Worm (Caenorhabditis elegans): ENCODE measurements around the gene C45G9.14.
"Not testable (repeated sequence)": the region's sequence is repeated elsewhere in the genome, so short reads cannot be mapped to it uniquely, and the experiment has no call there.

The C45G9.14 gene

ce11 chrIII:5062406-5062805 is 17.6 kb downstream of the C45G9.14 start, which contains the start of gene C45G9.4:
TSS of gene C45G9.4 (plus strand) at chrIII:5062706.
- TF ChIP-seq ceh-82 (tag; optimal IDR thresholded peaks at IDR 0.05); nhr-43 (tag; optimal IDR thresholded peaks at IDR 0.05; ENCODE audit: poor library complexity, severe bottlenecking); elt-2 (tag; optimal IDR thresholded peaks at IDR 0.05): not testable (repeated sequence)

- TF ChIP-seq skn-1 (tag; optimal IDR thresholded peaks at IDR 0.05) (peak; percentile 51), lsy-12 (tag; optimal IDR thresholded peaks at IDR 0.05) (peak; percentile 46), nfya-1 (tag; optimal IDR thresholded peaks at IDR 0.05; ENCODE audit: insufficient read depth) (peak; percentile 75), elt-3 (tag; optimal IDR thresholded peaks at IDR 0.05) (no peak), lin-15B (tag; optimal IDR thresholded peaks at IDR 0.05) (peak; percentile 63), sea-2 (GFP tag; optimal IDR thresholded peaks at IDR 0.05) (no peak), nhr-23 (tag; optimal IDR thresholded peaks at IDR 0.05) (peak; percentile 61), fkh-2 (tag; optimal IDR thresholded peaks at IDR 0.05) (no peak), egl-27 (tag; optimal IDR thresholded peaks at IDR 0.05) (no peak), lin-39 (tag; optimal IDR thresholded peaks at IDR 0.05) (peak; percentile 23), snpc-4 (tag; optimal IDR thresholded peaks at IDR 0.05) (peak; percentile 58), pqm-1 (tag; optimal IDR thresholded peaks at IDR 0.05) (peak; percentile 24), R02D3.7 (tag; optimal IDR thresholded peaks at IDR 0.05) (no peak), ZK546.5 (tag; optimal IDR thresholded peaks at IDR 0.05) (no peak), egl-5 (tag; optimal IDR thresholded peaks at IDR 0.05) (no peak), ztf-11 (tag; optimal IDR thresholded peaks at IDR 0.05) (no peak), eor-1 (tag; optimal IDR thresholded peaks at IDR 0.05) (no peak), ama-1 (optimal IDR thresholded peaks at IDR 0.05) (no peak), nhr-76 (tag; optimal IDR thresholded peaks at IDR 0.05) (peak; percentile 12), nhr-43 (tag; optimal IDR thresholded peaks at IDR 0.05; ENCODE audit: poor library complexity, severe bottlenecking) (peak; percentile 88), nhr-25 (tag; optimal IDR thresholded peaks at IDR 0.05) (peak; percentile 47)
Measured at ce11 chrIII:5068675-5069233, 23.9 kb downstream of the C45G9.14 start, which contains the start of the genes C45G9.11 and C45G9.2. TSS of gene C45G9.11 (minus strand) at chrIII:5068725. TSS of gene C45G9.2 (plus strand) at chrIII:5069066.

- TF ChIP-seq tbx-2 (tag; optimal IDR thresholded peaks at IDR 0.05) (no peak), ceh-28 (tag; optimal IDR thresholded peaks at IDR 0.05) (no peak), ZK546.5 (tag; optimal IDR thresholded peaks at IDR 0.05) (no peak), fkh-2 (tag; optimal IDR thresholded peaks at IDR 0.05) (no peak)
Measured at ce11 chrIII:5071509-5071908, 26.7 kb downstream of the C45G9.14 start, which contains the start of gene C45G9.12. TSS of gene C45G9.12 (minus strand) at chrIII:5071609.

- TF ChIP-seq ztf-4 (tag; optimal IDR thresholded peaks at IDR 0.05) = no peak
- no peak for TF ChIP-seq nhr-43 (tag; optimal IDR thresholded peaks at IDR 0.05; ENCODE audit: poor library complexity, severe bottlenecking)
- TF ChIP-seq lin-15B (tag; optimal IDR thresholded peaks at IDR 0.05) = no peak
- no peak for TF ChIP-seq ZK546.5 (tag; optimal IDR thresholded peaks at IDR 0.05)
- no peak for TF ChIP-seq ztf-11 (tag; optimal IDR thresholded peaks at IDR 0.05)
- TF ChIP-seq daf-12 (tag; optimal IDR thresholded peaks at IDR 0.05) = no peak
- TF ChIP-seq nhr-67 (tag; optimal IDR thresholded peaks at IDR 0.05) = no peak
- TF ChIP-seq lsy-12 (tag; optimal IDR thresholded peaks at IDR 0.05) = no peak
- TF ChIP-seq snpc-4 (tag; optimal IDR thresholded peaks at IDR 0.05) = no peak
- TF ChIP-seq elt-2 (tag; optimal IDR thresholded peaks at IDR 0.05) = no peak
- TF ChIP-seq nhr-237 (tag; optimal IDR thresholded peaks at IDR 0.05) = no peak
- TF ChIP-seq sea-2 (GFP tag; optimal IDR thresholded peaks at IDR 0.05) = no peak
- TF ChIP-seq unc-62 (GFP tag; optimal IDR thresholded peaks at IDR 0.05) = no peak
- TF ChIP-seq nhr-23 (tag; optimal IDR thresholded peaks at IDR 0.05) = no peak
- TF ChIP-seq fos-1 (tag; optimal IDR thresholded peaks at IDR 0.05) = no peak
- TF ChIP-seq ceh-9 (tag; optimal IDR thresholded peaks at IDR 0.05) = no peak
- TF ChIP-seq ama-1 (optimal IDR thresholded peaks at IDR 0.05) = no peak
- TF ChIP-seq ceh-28 (tag; optimal IDR thresholded peaks at IDR 0.05) = no peak
- TF ChIP-seq mml-1 (tag; optimal IDR thresholded peaks at IDR 0.05) = no peak
- no peak for TF ChIP-seq aly-2 (tag; optimal IDR thresholded peaks at IDR 0.05)
Measured at ce11 chrIII:5074398-5074797, 29.6 kb downstream of the C45G9.14 start, which contains the start of gene ttbk-6. TSS of gene ttbk-6 (plus strand) at chrIII:5074698.
